Worm (Caenorhabditis elegans) whole organism, late embryonic: ENCODE results near the gene sax-2.

Experiments
- F13H6.1 ChIP-seq: sonication (generic microtip); optimal IDR thresholded peaks from 2 replicates; lab custom pipeline; 2016; ENCODE audit warnings: missing genetic modification characterization, missing compliant biosample characterization
- ets-4 ChIP-seq: sonication (generic microtip); optimal IDR thresholded peaks from 2 replicates; lab custom pipeline; 2016; ENCODE audit warnings: missing genetic modification characterization, missing compliant biosample characterization
- pat-9 ChIP-seq: fragments of 200-800 bp; sonication (Bioruptor generic); optimal IDR thresholded peaks from 2 replicates; lab custom pipeline; 2018; ENCODE audit warnings: mild to moderate bottlenecking, missing genetic modification characterization, moderate library complexity, missing compliant biosample characterization
- pha-4 ChIP-seq: fragments of 150-350 bp; optimal IDR thresholded peaks from 2 replicates; lab custom pipeline; 2018; ENCODE audit warnings: missing biosample characterization, missing genetic modification reagents, missing genetic modification characterization

ce11 chrIII:5112998-5113397 lies 3.5 kb downstream of the sax-2 start:
- TF ChIP-seq pha-4 (tag; lab: Kevin White, UChicago) = no peak
- TF ChIP-seq F13H6.1 (tag; lab: Kevin White, UChicago) = no peak
- TF ChIP-seq pat-9 (tag; lab: Kevin White, UChicago) = no peak
- no peak for TF ChIP-seq ets-4
